Worm (Caenorhabditis elegans) whole organism, L2 larva: ENCODE measurements around the gene F43E2.6.
A peak's percentile ranks its signal among the peaks of the same experiment; 100 is the strongest.

ENCODE experiments used
- C34F6.9 ChIP-seq: fragments of 150-350 bp; optimal IDR thresholded peaks from 2 replicates; lab custom pipeline; 2014; ENCODE audit warnings: missing biosample characterization, missing genetic modification characterization
- F13H6.1 ChIP-seq: sonication (generic microtip); optimal IDR thresholded peaks from 2 replicates; lab custom pipeline; 2016; ENCODE audit warnings: missing genetic modification characterization, missing compliant biosample characterization
- R02D3.7 ChIP-seq: fragments of 150-350 bp; optimal IDR thresholded peaks from 2 replicates; lab custom pipeline; 2014; ENCODE audit warnings: missing biosample characterization, missing genetic modification characterization
- Y55F3AM.14 ChIP-seq: fragments of 200-800 bp; sonication (Bioruptor generic); optimal IDR thresholded peaks from 2 replicates; lab custom pipeline; 2018; ENCODE audit warnings: mild to moderate bottlenecking, missing genetic modification characterization, missing compliant biosample characterization
- aly-2 ChIP-seq: fragments of 150-350 bp; optimal IDR thresholded peaks from 2 replicates; lab custom pipeline; 2014; ENCODE audit warnings: missing biosample characterization, missing genetic modification characterization
- ama-1 ChIP-seq: fragments of 150-350 bp; optimal IDR thresholded peaks from 2 replicates; lab custom pipeline; 2018; ENCODE audit warnings: inconsistent platforms
- blmp-1 ChIP-seq: sonication (generic microtip); optimal IDR thresholded peaks from 2 replicates; lab custom pipeline; 2017; ENCODE audit warnings: missing genetic modification characterization, mild to moderate bottlenecking, missing compliant biosample characterization, antibody characterized with exemption, moderate library complexity; ENCODE audit not compliant: insufficient read depth
- ceh-82 ChIP-seq: fragments of 150-350 bp; optimal IDR thresholded peaks from 2 replicates; lab custom pipeline; 2014; ENCODE audit warnings: missing biosample characterization, missing genetic modification characterization
- crh-2 ChIP-seq: sonication (generic microtip); optimal IDR thresholded peaks from 2 replicates; lab custom pipeline; 2017; ENCODE audit warnings: missing biosample characterization, missing genetic modification characterization
- dmd-4 ChIP-seq: sonication (generic microtip); optimal IDR thresholded peaks from 2 replicates; lab custom pipeline; 2017; ENCODE audit warnings: missing biosample characterization, missing genetic modification characterization
- egl-27 ChIP-seq: sonication (generic microtip); optimal IDR thresholded peaks from 3 replicates; lab custom pipeline; 2017; ENCODE audit warnings: missing biosample characterization, missing genetic modification reagents, missing genetic modification characterization
- elt-1 ChIP-seq: fragments of 150-350 bp; optimal IDR thresholded peaks from 2 replicates; lab custom pipeline; 2014; ENCODE audit warnings: missing biosample characterization, missing genetic modification characterization
- elt-3 ChIP-seq: sonication (generic microtip); optimal IDR thresholded peaks from 2 replicates; lab custom pipeline; 2017; ENCODE audit warnings: missing biosample characterization, missing genetic modification characterization
- fos-1 ChIP-seq: fragments of 150-350 bp; optimal IDR thresholded peaks from 2 replicates; lab custom pipeline; 2014; ENCODE audit warnings: missing biosample characterization, missing genetic modification characterization
- lin-11 ChIP-seq: fragments of 150-350 bp; sonication (generic microtip); optimal IDR thresholded peaks from 2 replicates; lab custom pipeline; 2014; ENCODE audit warnings: missing biosample characterization, missing genetic modification characterization, inconsistent platforms, mixed read lengths
- lin-13 ChIP-seq: fragments of 150-350 bp; optimal IDR thresholded peaks from 2 replicates; lab custom pipeline; 2014; ENCODE audit warnings: missing biosample characterization, missing genetic modification reagents, missing genetic modification characterization
- lsy-2 ChIP-seq, 2 experiments: fragments of 150-350 bp in 1 of 2; sonication (generic microtip) in 1 of 2; optimal IDR thresholded peaks; 2 replicates each; lab custom pipeline; 2014 to 2017; ENCODE audit warnings: missing biosample characterization in 2 of 2, missing genetic modification characterization in 2 of 2
- mab-5 ChIP-seq: fragments of 150-350 bp; optimal IDR thresholded peaks from 2 replicates; lab custom pipeline; 2014; ENCODE audit warnings: missing biosample characterization, missing genetic modification characterization
- mdl-1 ChIP-seq, 2 experiments: fragments of 150-350 bp in 1 of 2; sonication (generic microtip) in 1 of 2; optimal IDR thresholded peaks; 2 replicates each; lab custom pipeline; 2017; ENCODE audit warnings: missing biosample characterization in 2 of 2, missing genetic modification characterization in 2 of 2
- nhr-129 ChIP-seq: fragments of 150-350 bp; optimal IDR thresholded peaks from 2 replicates; lab custom pipeline; 2014; ENCODE audit warnings: missing biosample characterization, missing genetic modification characterization
- nhr-25 ChIP-seq: fragments of 150-350 bp; sonication (generic microtip); optimal IDR thresholded peaks from 3 replicates; lab custom pipeline; 2014; ENCODE audit warnings: missing biosample characterization, missing genetic modification characterization
- nhr-6 ChIP-seq: fragments of 150-350 bp; optimal IDR thresholded peaks from 2 replicates; lab custom pipeline; 2014; ENCODE audit warnings: missing biosample characterization, missing genetic modification characterization
- sem-4 ChIP-seq: fragments of 150-350 bp; optimal IDR thresholded peaks from 2 replicates; lab custom pipeline; 2014; ENCODE audit warnings: missing biosample characterization, missing genetic modification reagents, missing genetic modification characterization
- skn-1 ChIP-seq: sonication (generic microtip); optimal IDR thresholded peaks from 2 replicates; lab custom pipeline; 2017; ENCODE audit warnings: missing biosample characterization, missing genetic modification characterization
- sma-3 ChIP-seq: sonication (generic microtip); optimal IDR thresholded peaks from 2 replicates; lab custom pipeline; 2016; ENCODE audit warnings: missing genetic modification reagents, missing genetic modification characterization, missing compliant biosample characterization
- sma-9 ChIP-seq, 2 experiments: fragments of 150-350 bp in 1 of 2; sonication (generic microtip) in 1 of 2; optimal IDR thresholded peaks; 2 replicates each; lab custom pipeline; 2014 to 2016; ENCODE audit warnings: missing genetic modification characterization in 2 of 2, mild to moderate bottlenecking in 1 of 2, missing biosample characterization in 1 of 2, missing compliant biosample characterization in 1 of 2, missing genetic modification reagents in 1 of 2, moderate library complexity in 1 of 2
- snpc-4 ChIP-seq: fragments of 150-350 bp; optimal IDR thresholded peaks from 2 replicates; lab custom pipeline; 2014; ENCODE audit warnings: missing biosample characterization, missing genetic modification characterization
- unc-39 ChIP-seq: fragments of 150-350 bp; optimal IDR thresholded peaks from 2 replicates; lab custom pipeline; 2014; ENCODE audit warnings: missing biosample characterization, missing genetic modification characterization
- unc-55 ChIP-seq: fragments of 150-350 bp; sonication (generic microtip); optimal IDR thresholded peaks from 3 replicates; lab custom pipeline; 2014; ENCODE audit warnings: missing biosample characterization, missing genetic modification reagents, missing genetic modification characterization
- unc-62 ChIP-seq: fragments of 150-350 bp; optimal IDR thresholded peaks from 2 replicates; lab custom pipeline; 2014; ENCODE audit warnings: missing biosample characterization, missing genetic modification reagents, missing genetic modification characterization
- zag-1 ChIP-seq: fragments of 150-350 bp; optimal IDR thresholded peaks from 2 replicates; lab custom pipeline; 2014; ENCODE audit warnings: missing biosample characterization, missing genetic modification characterization
- ztf-1 ChIP-seq: fragments of 200-800 bp; sonication (Bioruptor generic); conservative IDR thresholded peaks from 2 replicates; pipeline ENCODE4 v1.3.6; 2022; ENCODE audit warnings: missing genetic modification characterization, missing compliant biosample characterization
- ztf-4 ChIP-seq: fragments of 150-350 bp; optimal IDR thresholded peaks from 2 replicates; lab custom pipeline; 2014; ENCODE audit warnings: missing biosample characterization, missing genetic modification characterization

The F43E2.6 gene

DNA sequence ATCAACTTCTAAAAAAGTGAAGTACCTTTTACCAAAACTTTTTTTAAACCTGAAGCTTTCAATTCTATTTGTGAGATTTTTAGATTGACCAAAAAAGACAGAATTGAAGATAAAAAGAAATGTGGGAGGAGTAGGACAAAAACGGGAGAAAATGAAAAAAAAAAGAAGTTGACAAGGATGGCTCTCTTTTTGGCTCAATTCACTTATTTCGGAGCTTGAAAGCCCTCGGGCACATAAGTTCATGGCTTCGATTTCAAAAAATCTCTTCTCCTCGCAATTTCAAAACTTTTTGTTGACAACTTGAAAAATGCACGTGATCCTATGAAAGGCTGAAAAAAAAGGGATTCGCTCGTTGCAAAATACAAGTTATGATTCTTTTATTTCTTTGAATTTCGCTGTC lies 42.5 kb downstream of the F43E2.6 start:
- TF ChIP-seq sma-9 (GFP tag; optimal IDR thresholded peaks at IDR 0.05; lab: Kevin White, UChicago) (no peak), sma-9 (tag; optimal IDR thresholded peaks at IDR 0.05; lab: Kevin White, UChicago) (no peak), sma-3 (GFP tag; lab: Kevin White, UChicago) (no peak), nhr-129 (no peak), mab-5 (tag; lab: Kevin White, UChicago) (no peak), ztf-4 (tag; lab: Kevin White, UChicago) (no peak), fos-1 (no peak), unc-62 (GFP tag; lab: Kevin White, UChicago) (no peak), egl-27 (tag; lab: Kevin White, UChicago) (no peak), unc-39 (no peak), zag-1 (tag; lab: Kevin White, UChicago) (no peak), snpc-4 (tag; lab: Kevin White, UChicago) (no peak), lin-13 (GFP tag; lab: Kevin White, UChicago) (no peak), dmd-4 (no peak), ztf-1 (GFP tag; lab: Robert Waterston, UW) (no peak), ama-1 (lab: Kevin White, UChicago) (no peak)

DNA sequence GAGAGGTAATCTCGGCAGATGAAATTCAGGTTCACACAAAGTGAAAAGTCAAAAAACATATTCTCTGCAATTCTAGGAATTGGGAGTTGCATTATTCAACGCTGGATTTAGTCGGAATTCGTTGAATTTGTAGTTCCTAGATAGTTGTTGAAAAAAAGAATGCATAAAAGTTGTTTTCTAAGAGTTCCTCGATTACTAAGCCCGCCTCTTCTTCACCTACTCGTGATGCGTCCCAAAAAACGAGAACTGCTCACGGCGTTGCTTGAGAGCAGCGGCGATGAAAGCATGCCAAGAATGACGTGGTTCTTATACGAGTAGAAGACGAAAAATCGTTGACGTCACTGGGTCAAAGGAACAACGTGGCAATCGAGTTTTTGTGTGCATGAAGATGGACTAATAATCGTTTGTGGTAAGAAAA lies 43.6 kb downstream of the F43E2.6 start:
- TF ChIP-seq elt-1 = no peak
- TF ChIP-seq crh-2 (tag; lab: Kevin White, UChicago) = peak; percentile 86
- peak; percentile 16 for TF ChIP-seq ama-1 (lab: Kevin White, UChicago)
- peak in 1 of 2 experiments; percentile 50 for TF ChIP-seq lsy-2 (tag; optimal IDR thresholded peaks at IDR 0.05; lab: Kevin White, UChicago)
- no peak for TF ChIP-seq blmp-1
- no peak for TF ChIP-seq Y55F3AM.14 (GFP tag; lab: Kevin White, UChicago)
- TF ChIP-seq C34F6.9 (tag; lab: Kevin White, UChicago) = peak; percentile 44
- no peak for TF ChIP-seq egl-27 (tag; lab: Kevin White, UChicago)
- TF ChIP-seq sma-9 (GFP tag; optimal IDR thresholded peaks at IDR 0.05; lab: Kevin White, UChicago) = peak; percentile 52
- TF ChIP-seq sma-9 (tag; optimal IDR thresholded peaks at IDR 0.05; lab: Kevin White, UChicago) = no peak
- TF ChIP-seq F13H6.1 = peak; percentile 23
- peak; percentile 4 for TF ChIP-seq fos-1
- TF ChIP-seq sem-4 (tag; lab: Kevin White, UChicago) = peak; percentile 19
- TF ChIP-seq unc-55 = peak; percentile 55
- TF ChIP-seq nhr-129 = peak; percentile 25
- TF ChIP-seq elt-3 = no peak

DNA sequence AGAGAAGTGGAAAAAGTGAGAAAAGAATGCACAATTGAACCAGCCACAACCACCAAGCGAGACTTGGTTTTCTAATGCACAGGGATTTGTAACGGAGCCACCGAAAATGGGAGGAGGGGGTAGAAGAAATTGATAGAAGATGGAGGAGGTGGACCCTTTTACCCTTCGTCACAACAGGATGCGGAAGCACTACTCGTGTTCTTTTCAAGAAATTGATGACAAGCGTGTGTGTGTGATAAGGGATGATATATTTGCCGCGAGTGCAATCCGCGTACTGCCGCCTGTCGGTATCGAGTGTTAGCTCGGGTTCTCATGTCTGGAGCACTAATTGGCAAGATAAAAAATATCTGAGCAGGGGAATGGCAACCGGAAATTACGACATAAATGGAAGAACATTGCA lies 44.7 kb downstream of the F43E2.6 start, which contains the start of gene F21D12.3:
F21D12.3 (minus strand) TSS at position 101 of the 400 bp plus-strand sequence.
- TF ChIP-seq unc-55 (peak; percentile 44), ceh-82 (tag; lab: Kevin White, UChicago) (no peak), nhr-25 (no peak), snpc-4 (tag; lab: Kevin White, UChicago) (no peak), R02D3.7 (tag; lab: Kevin White, UChicago) (no peak), C34F6.9 (tag; lab: Kevin White, UChicago) (no peak), aly-2 (tag; lab: Kevin White, UChicago) (no peak)

DNA sequence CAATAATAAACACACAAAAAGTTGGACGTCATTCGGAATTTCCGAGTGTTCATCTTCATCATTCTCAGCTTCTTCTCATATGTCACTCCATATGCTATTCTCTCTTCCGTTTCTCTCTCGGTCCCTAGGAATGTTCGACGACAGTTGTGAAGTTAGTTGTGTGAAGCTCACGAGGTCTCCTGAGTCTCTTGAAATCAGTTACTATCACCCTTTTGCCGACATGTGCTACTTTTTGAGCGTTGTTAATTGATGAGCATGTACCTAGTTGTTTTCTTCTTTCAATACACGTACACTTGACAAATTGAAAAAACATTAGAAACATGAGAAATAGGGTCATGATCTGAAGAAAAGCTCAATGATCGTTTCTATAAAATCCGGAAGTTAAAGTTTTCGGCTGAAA lies 45.3 kb downstream of the F43E2.6 start:
- TF ChIP-seq mdl-1 (tag; optimal IDR thresholded peaks at IDR 0.05; lab: Kevin White, UChicago) (peak in 1 of 2 experiments; percentile 25), crh-2 (tag; lab: Kevin White, UChicago) (peak; percentile 22), sma-9 (GFP tag; optimal IDR thresholded peaks at IDR 0.05; lab: Kevin White, UChicago) (peak; percentile 84), sma-9 (tag; optimal IDR thresholded peaks at IDR 0.05; lab: Kevin White, UChicago) (no peak), C34F6.9 (tag; lab: Kevin White, UChicago) (peak; percentile 57), ztf-4 (tag; lab: Kevin White, UChicago) (peak; percentile 63), nhr-6 (tag; lab: Kevin White, UChicago) (peak; percentile 53), lin-11 (tag; lab: Kevin White, UChicago) (no peak), nhr-129 (peak; percentile 82), lsy-2 (tag; optimal IDR thresholded peaks at IDR 0.05; lab: Kevin White, UChicago) (peak in 1 of 2 experiments; percentile 48), F13H6.1 (peak; percentile 83), lin-13 (GFP tag; lab: Kevin White, UChicago) (peak; percentile 18), skn-1 (tag; lab: Kevin White, UChicago) (no peak), elt-1 (no peak)

DNA sequence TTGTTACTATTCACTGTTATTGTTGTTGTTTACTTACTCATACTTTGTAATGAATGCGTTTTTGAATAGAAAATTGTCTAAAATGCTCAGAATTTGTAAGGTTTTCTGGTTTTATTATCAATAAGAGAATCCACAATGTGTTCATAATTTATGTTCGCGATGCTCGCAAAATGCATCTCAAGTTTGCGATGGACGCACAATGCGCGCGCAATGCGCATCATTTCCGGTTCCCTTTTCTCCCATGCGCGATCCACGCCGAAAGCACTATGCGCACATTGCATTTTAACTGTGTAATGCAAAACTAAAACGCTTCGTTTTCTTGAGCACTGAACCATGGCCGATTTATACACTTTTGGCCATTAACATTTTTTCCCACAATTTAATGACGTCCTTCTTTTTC lies 49.2 kb downstream of the F43E2.6 start:
- TF ChIP-seq Y55F3AM.14 (GFP tag; lab: Kevin White, UChicago) (peak; percentile 80), fos-1 (no peak), unc-55 (peak; percentile 8)
- TF ChIP-seq, all 48 proteins: peak for 2
